Fruit fly (Drosophila melanogaster): Measurements from ENCODE around the gene tkv.

tkv gene

DNA sequence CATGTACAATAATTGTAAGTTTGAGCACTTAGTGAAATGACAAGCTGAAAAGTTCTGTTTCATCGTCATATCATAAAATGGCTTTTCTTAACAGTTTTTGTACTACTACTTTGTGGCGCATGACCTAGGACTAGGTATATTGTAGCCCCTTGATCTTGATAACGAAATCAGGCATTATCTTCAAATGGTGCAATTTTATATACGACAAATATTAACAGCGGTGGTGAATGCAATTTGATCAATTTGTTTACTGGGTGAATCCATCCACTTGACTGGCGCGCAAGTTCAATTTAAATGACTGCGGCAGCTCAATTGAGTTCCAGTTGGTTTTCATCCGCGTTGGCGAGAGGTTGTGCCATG is 61.1 kb downstream of the tkv start, which contains the start of gene Cyp28d1:
Gene Cyp28d1 (plus strand): TSS at position 316 of the 360 bp plus-strand sequence.
- TF ChIP-seq N (GFP tag; optimal IDR thresholded peaks at IDR 0.05) (no peak), Rel (GFP tag; optimal IDR thresholded peaks at IDR 0.05) (no peak), Rel (tag; optimal IDR thresholded peaks at IDR 0.05) (no peak), dl (GFP tag; optimal IDR thresholded peaks at IDR 0.05; ENCODE audit: insufficient read depth in 1 of 2, partially characterized antibody in 2 of 2) (no peak), pan (optimal IDR thresholded peaks at IDR 0.05) (no peak), Abd-B (GFP tag; optimal IDR thresholded peaks at IDR 0.05) (no peak), woc (GFP tag; optimal IDR thresholded peaks at IDR 0.05) (no peak), h (GFP tag; optimal IDR thresholded peaks at IDR 0.05) (no peak), tai (GFP tag; optimal IDR thresholded peaks at IDR 0.05) (no peak), ey (GFP tag; optimal IDR thresholded peaks at IDR 0.05) (no peak), Mio (GFP tag; optimal IDR thresholded peaks at IDR 0.05) (no peak)

DNA sequence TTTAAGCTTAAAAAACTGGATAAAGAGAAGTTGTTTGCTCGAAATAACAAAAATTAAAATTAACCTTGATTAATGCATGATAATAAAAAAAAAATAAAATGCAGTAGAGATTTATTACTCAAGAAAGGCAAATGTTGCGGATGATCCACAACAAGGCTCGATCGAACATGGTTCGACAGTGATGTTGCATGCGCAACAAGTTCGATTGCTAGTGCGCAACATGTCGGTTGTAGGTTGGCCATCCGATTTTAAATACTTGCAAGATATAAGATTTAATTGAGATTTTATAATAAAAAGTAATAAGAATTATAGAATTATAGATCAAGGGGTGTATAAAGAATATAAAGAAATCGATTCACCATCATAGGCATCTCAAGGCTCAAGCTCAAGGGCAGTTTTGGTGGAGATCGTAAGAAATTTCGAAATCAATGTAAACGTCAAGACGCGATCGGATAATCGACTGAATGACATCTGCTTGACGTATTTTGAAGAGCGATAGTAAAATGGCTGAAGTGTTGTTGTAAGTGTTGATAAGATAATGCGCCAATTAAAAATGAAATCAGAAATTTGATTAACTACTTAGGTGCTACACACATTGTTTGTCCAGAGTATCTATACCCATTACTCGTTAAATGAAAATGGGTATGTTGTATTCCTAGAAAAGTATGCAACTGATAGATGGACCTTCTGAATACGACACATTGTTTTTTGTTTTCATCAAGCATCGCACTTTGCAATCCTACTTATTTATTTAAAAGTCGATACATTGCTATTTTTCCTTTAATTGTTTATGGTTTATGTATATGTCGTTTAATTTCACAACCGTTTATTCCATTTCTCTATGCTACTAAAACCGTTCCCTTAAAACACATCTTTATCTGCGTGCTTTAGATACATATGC is 61.7 kb downstream of the tkv start:
- no peak for TF ChIP-seq Sp1 (GFP tag; optimal IDR thresholded peaks at IDR 0.05)
- no peak for TF ChIP-seq rgr (GFP tag; optimal IDR thresholded peaks at IDR 0.05)
- TF ChIP-seq sv (GFP tag; optimal IDR thresholded peaks at IDR 0.05) = no peak
- TF ChIP-seq ey (GFP tag; optimal IDR thresholded peaks at IDR 0.05) = no peak
- TF ChIP-seq lola (GFP tag; optimal IDR thresholded peaks at IDR 0.05) = no peak
- TF ChIP-seq Dif (GFP tag; optimal IDR thresholded peaks at IDR 0.05; ENCODE audit: partially characterized antibody) = no peak
- no peak for TF ChIP-seq Hr78 (GFP tag; optimal IDR thresholded peaks at IDR 0.05)
- TF ChIP-seq HLH106 (tag; optimal IDR thresholded peaks at IDR 0.05) = no peak
- TF ChIP-seq dl (GFP tag; optimal IDR thresholded peaks at IDR 0.05; ENCODE audit: insufficient read depth in 1 of 2, partially characterized antibody in 2 of 2) = no peak
- TF ChIP-seq usp (GFP tag; optimal IDR thresholded peaks at IDR 0.05) = no peak
- TF ChIP-seq Vsx2 (GFP tag; optimal IDR thresholded peaks at IDR 0.05; ENCODE audit: partially characterized antibody) = peak; percentile 5
- no peak for TF ChIP-seq foxo (GFP tag; optimal IDR thresholded peaks at IDR 0.05)
- no peak for TF ChIP-seq brk (GFP tag; optimal IDR thresholded peaks at IDR 0.05)
- TF ChIP-seq tai (GFP tag; optimal IDR thresholded peaks at IDR 0.05) = no peak
- no peak for TF ChIP-seq Hnf4 (GFP tag; optimal IDR thresholded peaks at IDR 0.05)
- no peak for TF ChIP-seq psq (GFP tag; optimal IDR thresholded peaks at IDR 0.05)
- no peak for TF ChIP-seq jim (GFP tag; optimal IDR thresholded peaks at IDR 0.05)
- no peak for TF ChIP-seq h (GFP tag; optimal IDR thresholded peaks at IDR 0.05)
- no peak for TF ChIP-seq Dfd (GFP tag; optimal IDR thresholded peaks at IDR 0.05)
- TF ChIP-seq Abd-B (GFP tag; optimal IDR thresholded peaks at IDR 0.05) = no peak
- TF ChIP-seq br (GFP tag; optimal IDR thresholded peaks at IDR 0.05) = no peak
- no peak for TF ChIP-seq N (GFP tag; optimal IDR thresholded peaks at IDR 0.05)
- TF ChIP-seq Hr83 (GFP tag; optimal IDR thresholded peaks at IDR 0.05; ENCODE audit: poor library complexity, severe bottlenecking) = no peak
- TF ChIP-seq CG32264 (GFP tag; optimal IDR thresholded peaks at IDR 0.05) = no peak
- TF ChIP-seq sage (GFP tag; optimal IDR thresholded peaks at IDR 0.05) = peak; percentile 78
- TF ChIP-seq pan (optimal IDR thresholded peaks at IDR 0.05) = no peak
- peak; percentile 9 for TF ChIP-seq fru (GFP tag; optimal IDR thresholded peaks at IDR 0.05)
- no peak for TF ChIP-seq OdsH (GFP tag; optimal IDR thresholded peaks at IDR 0.05)
- TF ChIP-seq Rel (GFP tag; optimal IDR thresholded peaks at IDR 0.05) = peak; percentile 47
- no peak for TF ChIP-seq Rel (tag; optimal IDR thresholded peaks at IDR 0.05)
- no peak for TF ChIP-seq CG9705 (GFP tag; optimal IDR thresholded peaks at IDR 0.05)
- TF ChIP-seq woc (GFP tag; optimal IDR thresholded peaks at IDR 0.05) = no peak
- no peak for TF ChIP-seq Myc (optimal IDR thresholded peaks at IDR 0.05)
- TF ChIP-seq dmrt93B (GFP tag; optimal IDR thresholded peaks at IDR 0.05) = no peak
- TF ChIP-seq CrebA (GFP tag; optimal IDR thresholded peaks at IDR 0.05; ENCODE audit: borderline replicate concordance) = peak; percentile 19
- no peak for TF ChIP-seq GATAd (GFP tag; optimal IDR thresholded peaks at IDR 0.05)
- no peak for TF ChIP-seq dsf (GFP tag; optimal IDR thresholded peaks at IDR 0.05; ENCODE audit: borderline replicate concordance)
- no peak for TF ChIP-seq Mio (GFP tag; optimal IDR thresholded peaks at IDR 0.05)
- TF ChIP-seq Jra (GFP tag; optimal IDR thresholded peaks at IDR 0.05) = peak; percentile 16
